Fruit fly (Drosophila melanogaster) whole organism, embryonic: ENCODE results near the gene hdly.

Experiments
- Bdp1 ChIP-seq: fragments of 200-800 bp; sonication (Bioruptor generic); optimal IDR thresholded peaks from 3 replicates; lab custom pipeline; 2016; ENCODE audit warnings: missing biosample characterization, missing genetic modification characterization
- BtbVII ChIP-seq: fragments of 200-800 bp; sonication (Bioruptor generic); optimal IDR thresholded peaks from 3 replicates; lab custom pipeline; 2017; ENCODE audit warnings: missing biosample characterization, mild to moderate bottlenecking, missing genetic modification characterization
- CG10274 ChIP-seq: fragments of 200-800 bp; sonication (Bioruptor generic); optimal IDR thresholded peaks from 3 replicates; lab custom pipeline; 2017; ENCODE audit warnings: missing biosample characterization, mild to moderate bottlenecking, missing genetic modification characterization
- CG12104 ChIP-seq: fragments of 200-800 bp; sonication (Bioruptor generic); optimal IDR thresholded peaks from 3 replicates; lab custom pipeline; 2016; ENCODE audit warnings: missing biosample characterization, missing genetic modification characterization
- CG12236 ChIP-seq: fragments of 200-800 bp; sonication (Bioruptor generic); optimal IDR thresholded peaks from 2 replicates; lab custom pipeline; 2016; ENCODE audit warnings: missing biosample characterization, missing genetic modification characterization
- CG1233 ChIP-seq: fragments of 200-800 bp; sonication (Bioruptor generic); optimal IDR thresholded peaks from 4 replicates; lab custom pipeline; 2018; ENCODE audit warnings: missing biosample characterization, mild to moderate bottlenecking, missing genetic modification characterization
- CG13624 ChIP-seq: fragments of 200-800 bp; sonication (Bioruptor generic); optimal IDR thresholded peaks from 2 replicates; lab custom pipeline; 2016; ENCODE audit warnings: missing biosample characterization, missing genetic modification characterization
- CG14710 ChIP-seq: fragments of 200-800 bp; sonication (Bioruptor generic); optimal IDR thresholded peaks from 3 replicates; lab custom pipeline; 2019; ENCODE audit warnings: missing biosample characterization, mild to moderate bottlenecking, missing genetic modification characterization, moderate library complexity
- CG15073 ChIP-seq: fragments of 200-800 bp; sonication (Bioruptor generic); optimal IDR thresholded peaks from 2 replicates; lab custom pipeline; 2016; ENCODE audit warnings: missing biosample characterization, missing genetic modification characterization
- CG17385 ChIP-seq: fragments of 200-800 bp; sonication (Bioruptor generic); optimal IDR thresholded peaks from 3 replicates; lab custom pipeline; 2018; ENCODE audit warnings: missing biosample characterization, mild to moderate bottlenecking, missing genetic modification characterization
- CG17568 ChIP-seq: fragments of 200-800 bp; sonication (Bioruptor generic); optimal IDR thresholded peaks from 2 replicates; lab custom pipeline; 2018; ENCODE audit warnings: missing biosample characterization, mild to moderate bottlenecking, missing genetic modification characterization, moderate library complexity
- CG17912 ChIP-seq: fragments of 200-800 bp; sonication (Bioruptor generic); optimal IDR thresholded peaks from 2 replicates; lab custom pipeline; 2018; ENCODE audit warnings: missing biosample characterization, mild to moderate bottlenecking, missing genetic modification characterization
- CG18476 ChIP-seq: fragments of 200-800 bp; sonication (Bioruptor generic); optimal IDR thresholded peaks from 2 replicates; lab custom pipeline; 2016; ENCODE audit warnings: missing biosample characterization, mild to moderate bottlenecking, missing genetic modification characterization
- CG33213 ChIP-seq: fragments of 200-800 bp; sonication (Bioruptor generic); optimal IDR thresholded peaks from 3 replicates; lab custom pipeline; 2016; ENCODE audit warnings: missing biosample characterization, missing genetic modification characterization
- CG34376 ChIP-seq: fragments of 200-800 bp; sonication (Bioruptor generic); optimal IDR thresholded peaks from 2 replicates; lab custom pipeline; 2018; ENCODE audit warnings: missing biosample characterization, mild to moderate bottlenecking, missing genetic modification characterization
- CG3838 ChIP-seq: fragments of 200-800 bp; sonication (Bioruptor generic); optimal IDR thresholded peaks from 3 replicates; lab custom pipeline; 2016; ENCODE audit warnings: missing biosample characterization, missing genetic modification characterization
- CG43689 ChIP-seq: fragments of 200-800 bp; sonication (Bioruptor generic); IDR thresholded peaks from 2 replicates; pipeline ENCODE4 v1.3.6; 2022; ENCODE audit warnings: missing biosample characterization, missing genetic modification characterization
- CG8359 ChIP-seq: fragments of 200-800 bp; sonication (Bioruptor generic); optimal IDR thresholded peaks from 2 replicates; lab custom pipeline; 2017; ENCODE audit warnings: missing biosample characterization, mild to moderate bottlenecking, missing genetic modification characterization, borderline replicate concordance
- CG9215 ChIP-seq: fragments of 200-800 bp; sonication (Bioruptor generic); IDR thresholded peaks from 2 replicates; pipeline ENCODE4 v1.3.6; 2022; ENCODE audit warnings: missing biosample characterization, missing genetic modification characterization
- D ChIP-seq, 2 experiments: fragments of 200-800 bp in 1 of 2; fragments of >200 bp in 1 of 2; sonication (Bioruptor generic) in 1 of 2; optimal IDR thresholded peaks; 2 replicates in 1 of 2; 3 replicates in 1 of 2; lab custom pipeline; 2017; ENCODE audit warnings: mild to moderate bottlenecking in 1 of 2, missing biosample characterization in 1 of 2, missing genetic modification characterization in 1 of 2, missing genetic modification reagents in 1 of 2
- Deaf1 ChIP-seq: fragments of 200-800 bp; optimal IDR thresholded peaks from 3 replicates; lab custom pipeline; 2019; ENCODE audit warnings: missing biosample characterization, mild to moderate bottlenecking, missing genetic modification characterization, moderate library complexity
- Drgx ChIP-seq: fragments of 200-800 bp; sonication (Bioruptor generic); IDR thresholded peaks from 2 replicates; pipeline ENCODE4 v1.3.6; 2022; ENCODE audit warnings: missing biosample characterization, missing genetic modification characterization
- H2.0 ChIP-seq: fragments of 200-800 bp; sonication (Bioruptor generic); IDR thresholded peaks from 2 replicates; pipeline ENCODE4 v1.3.6; 2022; ENCODE audit warnings: missing biosample characterization, missing genetic modification characterization
- Hand ChIP-seq: fragments of 200-800 bp; sonication (Bioruptor generic); optimal IDR thresholded peaks from 2 replicates; lab custom pipeline; 2017; ENCODE audit warnings: mild to moderate bottlenecking, missing biosample characterization, missing genetic modification reagents, missing genetic modification characterization
- Mrtf ChIP-seq: fragments of 200-800 bp; sonication (Bioruptor generic); IDR thresholded peaks from 3 replicates; pipeline ENCODE4 v1.3.6; 2022; ENCODE audit warnings: missing biosample characterization, missing genetic modification characterization
- NfI ChIP-seq: fragments of 200-800 bp; sonication (Bioruptor generic); optimal IDR thresholded peaks from 3 replicates; lab custom pipeline; 2018; ENCODE audit warnings: missing biosample characterization, mild to moderate bottlenecking, missing genetic modification characterization, moderate library complexity
- Pdp1 ChIP-seq, 2 experiments: fragments of 200-800 bp; sonication (Bioruptor generic); optimal IDR thresholded peaks; 3 replicates each; lab custom pipeline; 2016; ENCODE audit warnings: missing biosample characterization in 2 of 2, missing genetic modification characterization in 2 of 2, mild to moderate bottlenecking in 1 of 2, moderate library complexity in 1 of 2
- Scr ChIP-seq: fragments of 200-800 bp; sonication (Bioruptor generic); IDR thresholded peaks from 2 replicates; pipeline ENCODE4 v1.3.6; 2022; ENCODE audit warnings: missing biosample characterization, missing genetic modification characterization; ENCODE audit not compliant: partially characterized antibody
- btn ChIP-seq: fragments of 200-800 bp; sonication (Bioruptor generic); optimal IDR thresholded peaks from 2 replicates; lab custom pipeline; 2016; ENCODE audit warnings: missing biosample characterization, missing genetic modification characterization
- chn ChIP-seq: fragments of 200-800 bp; sonication (Bioruptor generic); optimal IDR thresholded peaks from 2 replicates; lab custom pipeline; 2016; ENCODE audit warnings: missing biosample characterization, missing genetic modification characterization
- crc ChIP-seq: fragments of 200-800 bp; sonication (Bioruptor generic); optimal IDR thresholded peaks from 2 replicates; lab custom pipeline; 2016; ENCODE audit warnings: missing biosample characterization, missing genetic modification characterization
- crol ChIP-seq: fragments of 200-800 bp; sonication (Bioruptor generic); IDR thresholded peaks from 2 replicates; pipeline ENCODE4 v1.3.6; 2022; ENCODE audit warnings: missing biosample characterization, missing genetic modification characterization
- cwo ChIP-seq: fragments of 200-800 bp; sonication (Bioruptor generic); optimal IDR thresholded peaks from 3 replicates; lab custom pipeline; 2017; ENCODE audit warnings: missing biosample characterization, missing genetic modification characterization, mild to moderate bottlenecking, moderate library complexity, missing genetic modification reagents
- dysf ChIP-seq: fragments of 200-800 bp; sonication (Bioruptor generic); IDR thresholded peaks from 3 replicates; pipeline ENCODE4 v1.3.6; 2022; ENCODE audit warnings: missing biosample characterization, missing genetic modification characterization
- en ChIP-seq: fragments of 200-800 bp; sonication (Bioruptor generic); optimal IDR thresholded peaks from 2 replicates; lab custom pipeline; 2016; ENCODE audit warnings: missing biosample characterization, missing genetic modification characterization
- fd102C ChIP-seq: fragments of 200-800 bp; sonication (Bioruptor generic); optimal IDR thresholded peaks from 2 replicates; lab custom pipeline; 2018; ENCODE audit warnings: missing biosample characterization, mild to moderate bottlenecking, missing genetic modification characterization, moderate library complexity
- fru ChIP-seq: fragments of >200 bp; optimal IDR thresholded peaks from 2 replicates; lab custom pipeline; 2017
- fu2 ChIP-seq: fragments of 200-800 bp; sonication (Bioruptor generic); optimal IDR thresholded peaks from 2 replicates; lab custom pipeline; 2016; ENCODE audit warnings: missing biosample characterization, missing genetic modification characterization
- gce ChIP-seq: fragments of 200-800 bp; sonication (Bioruptor generic); IDR thresholded peaks from 3 replicates; pipeline ENCODE4 v1.3.6; 2022; ENCODE audit warnings: missing biosample characterization, missing genetic modification characterization
- gsb-n ChIP-seq: fragments of 200-800 bp; sonication (Bioruptor generic); optimal IDR thresholded peaks from 3 replicates; lab custom pipeline; 2018; ENCODE audit warnings: missing biosample characterization, mild to moderate bottlenecking, missing genetic modification characterization
- jumu ChIP-seq: fragments of 200-800 bp; sonication (Bioruptor generic); optimal IDR thresholded peaks from 3 replicates; lab custom pipeline; 2016; ENCODE audit warnings: missing biosample characterization, missing genetic modification characterization
- mirr ChIP-seq: fragments of 200-800 bp; sonication (Bioruptor generic); optimal IDR thresholded peaks from 3 replicates; lab custom pipeline; 2018; ENCODE audit warnings: missing biosample characterization, mild to moderate bottlenecking, missing genetic modification characterization
- nom ChIP-seq: fragments of 200-800 bp; sonication (Bioruptor generic); optimal IDR thresholded peaks from 2 replicates; lab custom pipeline; 2017; ENCODE audit warnings: missing biosample characterization, missing genetic modification characterization, mild to moderate bottlenecking, moderate library complexity, missing genetic modification reagents
- pan ChIP-seq, 4 experiments: fragments of >200 bp in 3 of 4; fragments of 200-800 bp in 1 of 4; sonication (Bioruptor generic) in 1 of 4; optimal IDR thresholded peaks in 3 of 4; IDR thresholded peaks in 1 of 4; 2 replicates each; pipeline versions ENCODE4 v1.3.6 to Lab custom; 2017 to 2022; ENCODE audit warnings: missing biosample characterization in 2 of 4, missing genetic modification characterization in 2 of 4, mixed read lengths in 1 of 4
- ranshi ChIP-seq: fragments of 200-800 bp; sonication (Bioruptor generic); IDR thresholded peaks from 2 replicates; pipeline ENCODE4 v1.3.6; 2022; ENCODE audit warnings: missing biosample characterization, missing genetic modification characterization
- schlank ChIP-seq: fragments of 200-800 bp; sonication (Bioruptor generic); optimal IDR thresholded peaks from 2 replicates; lab custom pipeline; 2018; ENCODE audit warnings: missing biosample characterization, mild to moderate bottlenecking, missing genetic modification characterization
- sens ChIP-seq: fragments of 200-800 bp; sonication (Bioruptor generic); peaks from one replicate; lab custom pipeline; 2016; ENCODE audit warnings: missing biosample characterization, missing genetic modification characterization
- sima ChIP-seq: fragments of 200-800 bp; sonication (Bioruptor generic); optimal IDR thresholded peaks from 2 replicates; lab custom pipeline; 2016; ENCODE audit warnings: missing biosample characterization, missing genetic modification characterization
- trh ChIP-seq: fragments of 200-800 bp; sonication (Bioruptor generic); optimal IDR thresholded peaks from 2 replicates; lab custom pipeline; 2016; ENCODE audit warnings: missing biosample characterization, missing genetic modification characterization
- zfh1 ChIP-seq: fragments of 200-800 bp; sonication (Bioruptor generic); IDR thresholded peaks from 3 replicates; pipeline ENCODE4 v1.3.6; 2022; ENCODE audit warnings: missing biosample characterization, missing genetic modification characterization

hdly gene

DNA sequence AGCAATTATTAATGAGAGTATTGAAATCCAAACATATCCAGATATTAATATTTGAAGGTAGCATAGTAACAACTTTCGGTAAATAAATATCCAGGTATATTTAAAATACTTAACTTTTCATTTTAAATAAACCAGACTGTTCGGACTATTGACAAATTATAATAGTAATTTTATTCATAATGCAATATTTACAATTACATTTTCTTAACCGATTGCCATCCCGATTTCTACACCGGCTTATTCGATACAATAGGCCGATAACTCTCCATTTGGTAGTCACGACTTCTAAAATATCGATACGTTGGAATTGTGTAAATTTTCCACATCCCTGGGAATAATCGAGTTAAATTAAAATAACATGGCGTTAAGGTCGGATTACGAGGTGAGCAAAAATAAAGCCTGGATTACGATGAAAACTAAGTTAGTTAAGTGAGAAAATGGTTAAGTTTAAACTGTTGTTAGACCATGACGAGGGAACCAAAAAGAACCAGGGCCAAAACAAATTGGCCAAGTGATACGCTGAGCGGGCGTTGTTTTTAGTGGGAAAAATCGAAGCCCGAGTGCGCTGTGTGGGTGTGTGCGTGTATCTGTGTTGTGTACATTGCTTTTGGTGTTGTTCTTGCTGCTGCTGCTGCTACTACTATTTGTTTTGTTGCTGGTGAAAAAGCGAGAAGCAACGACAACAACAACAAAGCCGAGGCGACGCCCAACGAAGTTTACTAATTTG lies 34.5 kb downstream of the hdly start, which contains the start of gene Atpalpha (continued):
- TF ChIP-seq Pdp1 (GFP tag; optimal IDR thresholded peaks at IDR 0.05; lab: Kevin White, UChicago) (peak in 1 of 2 experiments; percentile 43), sima (GFP tag; lab: Kevin White, UChicago) (no peak), pan (optimal IDR thresholded peaks at IDR 0.05; lab: Kevin White, UChicago) (no peak), pan (GFP tag; optimal IDR thresholded peaks at IDR 0.05 in 1 of 2, IDR thresholded peaks at IDR 0.05 in 1 of 2) (no peak), NfI (GFP tag; lab: Kevin White, UChicago) (no peak), Hand (no peak), jumu (GFP tag; lab: Kevin White, UChicago) (no peak), Deaf1 (tag; lab: Kevin White, UChicago) (peak; percentile 23), dysf (no peak), gce (GFP tag; lab: Robert Waterston, UW) (no peak), Drgx (no peak), CG17912 (GFP tag; lab: Kevin White, UChicago) (peak; percentile 49), ranshi (GFP tag; lab: Robert Waterston, UW) (no peak), CG1233 (GFP tag; lab: Kevin White, UChicago) (no peak), CG34376 (GFP tag; lab: Kevin White, UChicago) (peak; percentile 7), CG17568 (GFP tag; lab: Kevin White, UChicago) (peak; percentile 61), fu2 (no peak), fd102C (GFP tag; lab: Kevin White, UChicago) (no peak), CG33213 (GFP tag; lab: Kevin White, UChicago) (peak; percentile 33), chn (GFP tag; lab: Kevin White, UChicago) (no peak), fru (no peak), CG12104 (no peak), nom (no peak), mirr (GFP tag; lab: Kevin White, UChicago) (peak; percentile 8), CG3838 (GFP tag; lab: Kevin White, UChicago) (no peak), zfh1 (no peak), CG10274 (no peak), gsb-n (tag; lab: Kevin White, UChicago) (peak; percentile 5), en (no peak), CG9215 (no peak), crol (GFP tag; lab: Robert Waterston, UW) (no peak), cwo (GFP tag; lab: Kevin White, UChicago) (no peak), CG17385 (GFP tag; lab: Kevin White, UChicago) (no peak), CG18476 (GFP tag; lab: Kevin White, UChicago) (no peak), crc (GFP tag; lab: Kevin White, UChicago) (no peak), Bdp1 (no peak), CG13624 (GFP tag; lab: Kevin White, UChicago) (no peak), Scr (GFP tag; lab: Robert Waterston, UW) (peak; percentile 96), CG43689 (GFP tag; lab: Robert Waterston, UW) (no peak), CG12236 (GFP tag; lab: Kevin White, UChicago) (no peak), trh (GFP tag; lab: Kevin White, UChicago) (no peak), CG15073 (GFP tag; lab: Kevin White, UChicago) (no peak), schlank (tag; lab: Kevin White, UChicago) (no peak), Mrtf (no peak), btn (no peak), BtbVII (no peak), sens (peak; percentile 18), CG8359 (GFP tag; lab: Kevin White, UChicago) (no peak), CG14710 (peak; percentile 62), H2.0 (no peak), D (optimal IDR thresholded peaks at IDR 0.05; lab: Kevin White, UChicago) (no peak), D (GFP tag; optimal IDR thresholded peaks at IDR 0.05; lab: Kevin White, UChicago) (no peak)
